Worm (Caenorhabditis elegans) whole organism, L4/young adult: ENCODE results near the gene D2096.10.

Experiments
- W03F9.2 ChIP-seq: fragments of 150-350 bp; optimal IDR thresholded peaks from 2 replicates; lab custom pipeline; 2014; ENCODE audit warnings: missing biosample characterization, missing genetic modification characterization
- dao-5 ChIP-seq: sonication (generic microtip); optimal IDR thresholded peaks from 2 replicates; lab custom pipeline; 2016; ENCODE audit warnings: missing genotype, missing genetic modification characterization, moderate library complexity, missing compliant biosample characterization
- him-1 ChIP-seq: sonication (generic microtip); optimal IDR thresholded peaks from 2 replicates; lab custom pipeline; 2016; ENCODE audit warnings: missing genotype, missing genetic modification reagents, missing genetic modification characterization, missing compliant biosample characterization

DNA sequence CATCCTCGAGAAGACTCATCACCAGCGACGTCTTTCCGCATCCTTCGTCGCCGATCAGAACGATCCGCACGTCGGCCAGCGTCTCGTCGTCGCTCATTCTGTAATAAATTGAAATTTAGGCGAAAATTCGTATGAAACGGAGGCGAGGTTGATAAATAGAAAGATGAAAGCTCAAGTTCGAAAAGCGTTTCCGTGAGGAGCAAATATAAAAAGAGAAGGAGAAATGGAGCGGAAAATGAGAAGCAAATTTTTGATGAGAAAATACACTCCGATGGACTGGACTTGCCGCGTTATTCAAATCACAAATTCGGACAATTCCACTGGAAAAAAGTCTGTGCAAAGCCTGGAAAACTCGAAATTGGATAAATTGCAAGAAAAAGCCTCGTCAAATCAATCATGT lies 5.1 kb upstream of the D2096.10 start, which contains the start of gene D2096.11:
- no peak for TF ChIP-seq him-1 (tag; lab: Kevin White, UChicago)
- no peak for TF ChIP-seq W03F9.2 (tag; lab: Kevin White, UChicago)
- TF ChIP-seq dao-5 = no peak
